Worm (Caenorhabditis elegans): Measurements from ENCODE around the gene F17C11.6.
A peak's percentile ranks its signal among the peaks of the same experiment; 100 is the strongest.

The F17C11.6 gene

ce11 chrV:10991789-10992188, 36.9 kb downstream of the F17C11.6 start, which contains the start of gene frpr-9:
frpr-9 (plus strand) TSS chrV:10992089.
- TF ChIP-seq fos-1 (tag; optimal IDR thresholded peaks at IDR 0.05) (no peak), nhr-67 (tag; optimal IDR thresholded peaks at IDR 0.05) (no peak), nhr-76 (tag; optimal IDR thresholded peaks at IDR 0.05) (no peak), unc-62 (GFP tag; optimal IDR thresholded peaks at IDR 0.05) (no peak), nhr-12 (tag; optimal IDR thresholded peaks at IDR 0.05) (no peak), jun-1 (tag; optimal IDR thresholded peaks at IDR 0.05) (no peak), mdl-1 (tag; optimal IDR thresholded peaks at IDR 0.05) (no peak), tbx-2 (tag; optimal IDR thresholded peaks at IDR 0.05) (no peak), nhr-77 (tag; optimal IDR thresholded peaks at IDR 0.05) (no peak), elt-1 (tag; optimal IDR thresholded peaks at IDR 0.05) (no peak), lsy-12 (tag; optimal IDR thresholded peaks at IDR 0.05) (no peak), fkh-10 (GFP tag; optimal IDR thresholded peaks at IDR 0.05) (no peak), ceh-16 (tag; optimal IDR thresholded peaks at IDR 0.05) (no peak)

- TF ChIP-seq elt-1 (tag; optimal IDR thresholded peaks at IDR 0.05) (no peak), elt-2 (tag; optimal IDR thresholded peaks at IDR 0.05) (no peak), nhr-28 (tag; optimal IDR thresholded peaks at IDR 0.05) (no peak), lin-39 (tag; optimal IDR thresholded peaks at IDR 0.05) (no peak), sea-2 (GFP tag; optimal IDR thresholded peaks at IDR 0.05) (no peak), mdl-1 (tag; optimal IDR thresholded peaks at IDR 0.05) (no peak), elt-3 (tag; optimal IDR thresholded peaks at IDR 0.05) (no peak), jun-1 (tag; optimal IDR thresholded peaks at IDR 0.05) (no peak), egl-5 (tag; optimal IDR thresholded peaks at IDR 0.05) (no peak), nhr-237 (tag; optimal IDR thresholded peaks at IDR 0.05) (no peak), ZK546.5 (tag; optimal IDR thresholded peaks at IDR 0.05) (no peak), nhr-12 (tag; optimal IDR thresholded peaks at IDR 0.05) (no peak), egl-27 (tag; optimal IDR thresholded peaks at IDR 0.05) (no peak), nhr-25 (tag; optimal IDR thresholded peaks at IDR 0.05) (no peak), snpc-4 (tag; optimal IDR thresholded peaks at IDR 0.05) (no peak)
These were observed 43.9 kb downstream of the F17C11.6 start, which contains the start of gene F53B7.7 for ce11 chrV:10998797-10999196. F53B7.7 (plus strand) TSS chrV:10999097.

ce11 chrV:11000650-11001049, 45.7 kb downstream of the F17C11.6 start, which contains the start of gene isy-1:
isy-1 (minus strand) TSS chrV:11000699.
- TF ChIP-seq nhr-237 (tag; optimal IDR thresholded peaks at IDR 0.05) (no peak), mml-1 (tag; optimal IDR thresholded peaks at IDR 0.05) (no peak), fkh-2 (tag; optimal IDR thresholded peaks at IDR 0.05) (no peak), fkh-10 (GFP tag; optimal IDR thresholded peaks at IDR 0.05) (peak; percentile 22), egl-5 (tag; optimal IDR thresholded peaks at IDR 0.05) (peak; percentile 41), nhr-25 (tag; optimal IDR thresholded peaks at IDR 0.05) (peak; percentile 45), pha-4 (tag; optimal IDR thresholded peaks at IDR 0.05) (peak; percentile 94), tbx-2 (tag; optimal IDR thresholded peaks at IDR 0.05) (no peak), daf-12 (tag; optimal IDR thresholded peaks at IDR 0.05) (no peak), nhr-23 (tag; optimal IDR thresholded peaks at IDR 0.05) (no peak), eor-1 (tag; optimal IDR thresholded peaks at IDR 0.05) (no peak), nhr-43 (tag; optimal IDR thresholded peaks at IDR 0.05; ENCODE audit: poor library complexity, severe bottlenecking) (peak; percentile 12), lsy-12 (tag; optimal IDR thresholded peaks at IDR 0.05) (no peak), lin-15B (tag; optimal IDR thresholded peaks at IDR 0.05) (peak; percentile 95), snpc-4 (tag; optimal IDR thresholded peaks at IDR 0.05) (peak; percentile 87), nhr-67 (tag; optimal IDR thresholded peaks at IDR 0.05) (no peak), R02D3.7 (tag; optimal IDR thresholded peaks at IDR 0.05) (peak; percentile 29), nhr-77 (tag; optimal IDR thresholded peaks at IDR 0.05) (no peak), ceh-9 (tag; optimal IDR thresholded peaks at IDR 0.05) (no peak), elt-2 (tag; optimal IDR thresholded peaks at IDR 0.05) (peak; percentile 18), ama-1 (optimal IDR thresholded peaks at IDR 0.05) (no peak), zag-1 (tag; optimal IDR thresholded peaks at IDR 0.05) (no peak), jun-1 (tag; optimal IDR thresholded peaks at IDR 0.05) (no peak), nfya-1 (tag; optimal IDR thresholded peaks at IDR 0.05; ENCODE audit: insufficient read depth) (peak; percentile 81)

ce11 chrV:11002434-11002833, 47.5 kb downstream of the F17C11.6 start, which contains the start of gene F53B7.4:
F53B7.4 (minus strand) TSS chrV:11002534.
- TF ChIP-seq skn-1 (tag; optimal IDR thresholded peaks at IDR 0.05) = no peak
- no peak for TF ChIP-seq daf-12 (tag; optimal IDR thresholded peaks at IDR 0.05)
